Fruit fly (Drosophila melanogaster): Measurements from ENCODE around the gene Arp3.

The Arp3 gene

dm6 chr3L:8086218-8086617 is 29.5 kb downstream of the Arp3 start:
- TF ChIP-seq lola (GFP tag; optimal IDR thresholded peaks at IDR 0.05): no peak
- no peak for TF ChIP-seq sv (GFP tag; optimal IDR thresholded peaks at IDR 0.05)
- TF ChIP-seq Vsx2 (GFP tag; optimal IDR thresholded peaks at IDR 0.05; ENCODE audit: partially characterized antibody): no peak
- no peak for TF ChIP-seq woc (GFP tag; optimal IDR thresholded peaks at IDR 0.05)
- TF ChIP-seq ey (GFP tag; optimal IDR thresholded peaks at IDR 0.05): no peak
- TF ChIP-seq Sp1 (GFP tag; optimal IDR thresholded peaks at IDR 0.05): no peak
- TF ChIP-seq HLH106 (tag; optimal IDR thresholded peaks at IDR 0.05): no peak
- TF ChIP-seq Hr78 (GFP tag; optimal IDR thresholded peaks at IDR 0.05): no peak
- no peak for TF ChIP-seq foxo (GFP tag; optimal IDR thresholded peaks at IDR 0.05)
- TF ChIP-seq dl (GFP tag; optimal IDR thresholded peaks at IDR 0.05; ENCODE audit: insufficient read depth in 1 of 2, partially characterized antibody in 2 of 2): no peak
- TF ChIP-seq CrebA (GFP tag; optimal IDR thresholded peaks at IDR 0.05; ENCODE audit: borderline replicate concordance): no peak
- TF ChIP-seq tai (GFP tag; optimal IDR thresholded peaks at IDR 0.05): no peak
- no peak for TF ChIP-seq Hr83 (GFP tag; optimal IDR thresholded peaks at IDR 0.05; ENCODE audit: poor library complexity, severe bottlenecking)
- no peak for TF ChIP-seq Hnf4 (GFP tag; optimal IDR thresholded peaks at IDR 0.05)
- TF ChIP-seq br (GFP tag; optimal IDR thresholded peaks at IDR 0.05): no peak
- no peak for TF ChIP-seq N (GFP tag; optimal IDR thresholded peaks at IDR 0.05)
- TF ChIP-seq Mio (GFP tag; optimal IDR thresholded peaks at IDR 0.05): no peak
- TF ChIP-seq Abd-B (GFP tag; optimal IDR thresholded peaks at IDR 0.05): no peak

DNA sequence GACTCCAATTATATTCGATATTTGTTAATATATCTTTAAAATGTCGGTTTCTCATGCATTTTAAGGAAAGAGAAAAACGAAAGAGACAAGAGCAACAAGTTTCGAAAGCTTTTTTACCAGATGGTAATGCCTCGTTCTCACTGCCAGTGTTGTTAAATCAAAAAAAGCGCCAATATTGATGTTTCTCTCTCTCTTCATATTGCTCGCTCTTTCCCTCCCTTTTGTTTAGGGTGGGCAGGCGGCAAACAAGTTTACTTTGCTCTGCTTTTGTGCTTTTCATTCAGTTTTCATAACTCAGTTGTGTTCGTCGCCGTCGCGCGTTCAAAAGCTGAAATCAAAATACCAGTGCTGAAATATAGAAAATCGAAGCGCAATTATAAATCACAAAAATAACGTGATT is 33.9 kb downstream of the Arp3 start:
- TF ChIP-seq br (GFP tag; optimal IDR thresholded peaks at IDR 0.05) (peak; percentile 79), CG9705 (GFP tag; optimal IDR thresholded peaks at IDR 0.05) (no peak), Vsx2 (GFP tag; optimal IDR thresholded peaks at IDR 0.05; ENCODE audit: partially characterized antibody) (peak; percentile 54), Abd-B (GFP tag; optimal IDR thresholded peaks at IDR 0.05) (no peak), woc (GFP tag; optimal IDR thresholded peaks at IDR 0.05) (peak; percentile 32), HLH106 (tag; optimal IDR thresholded peaks at IDR 0.05) (peak; percentile 17), dl (GFP tag; optimal IDR thresholded peaks at IDR 0.05; ENCODE audit: insufficient read depth in 1 of 2, partially characterized antibody in 2 of 2) (peak; percentile 28 to 76), N (GFP tag; optimal IDR thresholded peaks at IDR 0.05) (no peak), tai (GFP tag; optimal IDR thresholded peaks at IDR 0.05) (peak; percentile 22), sage (GFP tag; optimal IDR thresholded peaks at IDR 0.05) (peak; percentile 80), Dif (GFP tag; optimal IDR thresholded peaks at IDR 0.05; ENCODE audit: partially characterized antibody) (peak; percentile 87), CG32264 (GFP tag; optimal IDR thresholded peaks at IDR 0.05) (peak; percentile 60), h (GFP tag; optimal IDR thresholded peaks at IDR 0.05) (peak; percentile 78), Hr78 (GFP tag; optimal IDR thresholded peaks at IDR 0.05) (no peak), Sp1 (GFP tag; optimal IDR thresholded peaks at IDR 0.05) (peak; percentile 63), OdsH (GFP tag; optimal IDR thresholded peaks at IDR 0.05) (peak; percentile 62), brk (GFP tag; optimal IDR thresholded peaks at IDR 0.05) (peak; percentile 92), dmrt93B (GFP tag; optimal IDR thresholded peaks at IDR 0.05) (no peak), pan (optimal IDR thresholded peaks at IDR 0.05) (no peak), Myc (optimal IDR thresholded peaks at IDR 0.05) (no peak), ey (GFP tag; optimal IDR thresholded peaks at IDR 0.05) (peak; percentile 32), Jra (GFP tag; optimal IDR thresholded peaks at IDR 0.05) (peak; percentile 53), Hr83 (GFP tag; optimal IDR thresholded peaks at IDR 0.05; ENCODE audit: poor library complexity, severe bottlenecking) (peak; percentile 88), fru (GFP tag; optimal IDR thresholded peaks at IDR 0.05) (peak; percentile 49), sv (GFP tag; optimal IDR thresholded peaks at IDR 0.05) (no peak), dsf (GFP tag; optimal IDR thresholded peaks at IDR 0.05; ENCODE audit: borderline replicate concordance) (peak; percentile 57), Hnf4 (GFP tag; optimal IDR thresholded peaks at IDR 0.05) (peak; percentile 86), Rel (GFP tag; optimal IDR thresholded peaks at IDR 0.05) (peak; percentile 67), Rel (tag; optimal IDR thresholded peaks at IDR 0.05) (no peak), psq (GFP tag; optimal IDR thresholded peaks at IDR 0.05) (peak; percentile 65), jim (GFP tag; optimal IDR thresholded peaks at IDR 0.05) (no peak), foxo (GFP tag; optimal IDR thresholded peaks at IDR 0.05) (peak; percentile 57 to 70), usp (GFP tag; optimal IDR thresholded peaks at IDR 0.05) (no peak), Dfd (GFP tag; optimal IDR thresholded peaks at IDR 0.05) (no peak), GATAd (GFP tag; optimal IDR thresholded peaks at IDR 0.05) (no peak), Mio (GFP tag; optimal IDR thresholded peaks at IDR 0.05) (no peak), CrebA (GFP tag; optimal IDR thresholded peaks at IDR 0.05; ENCODE audit: borderline replicate concordance) (no peak), rgr (GFP tag; optimal IDR thresholded peaks at IDR 0.05) (peak; percentile 76), lola (GFP tag; optimal IDR thresholded peaks at IDR 0.05) (no peak)
